Worm (Caenorhabditis elegans) whole organism, mixed stage, embryonic: ENCODE results near the gene acy-3.

Source experiments
- ces-1 ChIP-seq: fragments of 150-350 bp; optimal IDR thresholded peaks from 2 replicates; lab custom pipeline; 2014; ENCODE audit warnings: missing biosample characterization, missing genetic modification reagents, missing genetic modification characterization
- elt-3 ChIP-seq: fragments of 150-350 bp; optimal IDR thresholded peaks from 2 replicates; lab custom pipeline; 2014; ENCODE audit warnings: missing biosample characterization, missing genetic modification characterization
- nhr-237 ChIP-seq: fragments of 150-350 bp; optimal IDR thresholded peaks from 2 replicates; lab custom pipeline; 2014; ENCODE audit warnings: missing biosample characterization, missing genetic modification characterization
- pha-4 ChIP-seq: fragments of 150-350 bp; optimal IDR thresholded peaks from 2 replicates; lab custom pipeline; 2018; ENCODE audit warnings: missing biosample characterization, missing genetic modification reagents, missing genetic modification characterization
- snpc-4 ChIP-seq: fragments of 150-350 bp; optimal IDR thresholded peaks from 2 replicates; lab custom pipeline; 2014; ENCODE audit warnings: missing biosample characterization, missing genetic modification characterization
- zip-8 ChIP-seq: fragments of 150-350 bp; optimal IDR thresholded peaks from 2 replicates; lab custom pipeline; 2014; ENCODE audit warnings: missing biosample characterization, missing genetic modification characterization
- ztf-11 ChIP-seq: fragments of 150-350 bp; optimal IDR thresholded peaks from 2 replicates; lab custom pipeline; 2014; ENCODE audit warnings: missing biosample characterization, missing genetic modification characterization

DNA sequence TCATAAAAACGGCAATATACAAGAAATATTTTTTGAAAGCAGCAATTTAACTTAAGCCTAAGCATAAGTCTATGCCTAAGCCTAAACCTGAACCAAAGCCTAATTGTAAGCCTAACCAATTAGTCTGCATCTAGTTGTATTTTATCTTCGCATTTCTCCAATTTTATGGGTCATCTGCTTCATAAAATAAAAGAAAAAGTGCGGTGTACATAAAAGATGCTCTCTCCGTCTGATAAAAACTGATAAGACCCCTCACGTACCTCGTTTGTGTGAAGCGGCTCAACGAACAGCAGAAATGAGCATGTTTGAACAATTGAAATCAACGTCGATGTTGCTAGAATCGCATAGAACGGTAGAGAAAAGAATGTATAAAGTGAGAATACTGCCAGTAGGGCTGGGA lies 1.2 kb downstream of the acy-3 start:
- no peak for TF ChIP-seq snpc-4 (tag; lab: Kevin White, UChicago)
- TF ChIP-seq nhr-237 (tag; lab: Kevin White, UChicago) = no peak
- no peak for TF ChIP-seq ces-1 (GFP tag; lab: Kevin White, UChicago)
- TF ChIP-seq elt-3 (tag; lab: Kevin White, UChicago) = no peak
- TF ChIP-seq pha-4 (tag; lab: Kevin White, UChicago) = no peak
- no peak for TF ChIP-seq ztf-11 (tag; lab: Kevin White, UChicago)
- no peak for TF ChIP-seq zip-8 (tag; lab: Kevin White, UChicago)
